Worm (Caenorhabditis elegans): ENCODE data around the gene K01D12.15.

- TF ChIP-seq ceh-9 (tag; optimal IDR thresholded peaks at IDR 0.05) (no peak), gmeb-2 (tag; optimal IDR thresholded peaks at IDR 0.05) (no peak), unc-42 (tag; optimal IDR thresholded peaks at IDR 0.05) (no peak), tbx-7 (tag; optimal IDR thresholded peaks at IDR 0.05) (no peak), ceh-34 (tag; optimal IDR thresholded peaks at IDR 0.05) (no peak), ama-1 (optimal IDR thresholded peaks at IDR 0.05) (no peak), dmd-4 (tag; optimal IDR thresholded peaks at IDR 0.05; ENCODE audit: borderline replicate concordance) (no peak), C08G9.2 (tag; optimal IDR thresholded peaks at IDR 0.05) (no peak), nfya-1 (tag; optimal IDR thresholded peaks at IDR 0.05) (no peak), elt-2 (tag; optimal IDR thresholded peaks at IDR 0.05) (no peak), hlh-6 (tag; optimal IDR thresholded peaks at IDR 0.05) (no peak), T23F11.4 (GFP tag; optimal IDR thresholded peaks at IDR 0.05) (no peak), hlh-30 (tag; optimal IDR thresholded peaks at IDR 0.05; ENCODE audit: insufficient read depth) (no peak), unc-3 (GFP tag; conservative IDR thresholded peaks at IDR 0.05) (no peak), unc-3 (tag; optimal IDR thresholded peaks at IDR 0.05) (no peak)
Observed at ce11 chrV:12418292-12418691, 32.0 kb downstream of the K01D12.15 start, which contains the start of gene C54D10.3.

Measured in whole organism, late embryonic.